Fruit fly (Drosophila melanogaster) whole organism, embryonic: ENCODE results near the gene Eig71Ei.

Experiments used
- Adf1 ChIP-seq: fragments of 200-800 bp; sonication (Bioruptor generic); IDR thresholded peaks from 2 replicates; pipeline ENCODE4 v1.3.6; 2022; ENCODE audit warnings: missing biosample characterization, missing genetic modification characterization
- Blimp-1 ChIP-seq: fragments of 200-800 bp; sonication (Bioruptor generic); optimal IDR thresholded peaks from 3 replicates; lab custom pipeline; 2018; ENCODE audit warnings: missing biosample characterization, missing genetic modification characterization, mild to moderate bottlenecking, moderate library complexity, missing genetic modification reagents
- CG10565 ChIP-seq: fragments of 200-800 bp; sonication (Bioruptor generic); optimal IDR thresholded peaks from 3 replicates; lab custom pipeline; 2016; ENCODE audit warnings: missing biosample characterization, mild to moderate bottlenecking, missing genetic modification characterization
- CG10959 ChIP-seq: fragments of 200-800 bp; sonication (Bioruptor generic); IDR thresholded peaks from 2 replicates; pipeline ENCODE4 v1.3.6; 2022; ENCODE audit warnings: missing biosample characterization, missing genetic modification characterization
- CG10979 ChIP-seq: fragments of 200-800 bp; sonication (Bioruptor generic); optimal IDR thresholded peaks from 2 replicates; lab custom pipeline; 2018; ENCODE audit warnings: missing biosample characterization, mild to moderate bottlenecking, missing genetic modification characterization, moderate library complexity
- CG12219 ChIP-seq: fragments of 200-800 bp; sonication (Bioruptor generic); optimal IDR thresholded peaks from 3 replicates; lab custom pipeline; 2018; ENCODE audit warnings: missing biosample characterization, mild to moderate bottlenecking, missing genetic modification characterization
- CG13894 ChIP-seq: fragments of 200-800 bp; sonication (Bioruptor generic); optimal IDR thresholded peaks from 3 replicates; lab custom pipeline; 2018; ENCODE audit warnings: missing biosample characterization, mild to moderate bottlenecking, missing genetic modification characterization, moderate library complexity
- CG14014 ChIP-seq: fragments of 200-800 bp; sonication (Bioruptor generic); IDR thresholded peaks from 2 replicates; pipeline ENCODE4 v1.3.6; 2022; ENCODE audit warnings: missing biosample characterization, missing genetic modification characterization
- CG14441 ChIP-seq: fragments of 200-800 bp; sonication (Bioruptor generic); IDR thresholded peaks from 2 replicates; pipeline ENCODE4 v1.3.6; 2022; ENCODE audit warnings: missing biosample characterization, missing genetic modification characterization
- CG1602 ChIP-seq: fragments of 200-800 bp; sonication (Bioruptor generic); optimal IDR thresholded peaks from 3 replicates; lab custom pipeline; 2016; ENCODE audit warnings: missing biosample characterization, missing genetic modification characterization
- CG17361 ChIP-seq: fragments of 200-800 bp; sonication (Bioruptor generic); IDR thresholded peaks from 3 replicates; pipeline ENCODE4 v1.3.6; 2022; ENCODE audit warnings: missing biosample characterization, missing genetic modification characterization
- CG2116 ChIP-seq: fragments of 200-800 bp; sonication (Bioruptor generic); optimal IDR thresholded peaks from 3 replicates; lab custom pipeline; 2018; ENCODE audit warnings: missing biosample characterization, mild to moderate bottlenecking, missing genetic modification characterization
- CG2202 ChIP-seq: fragments of 200-800 bp; sonication (Bioruptor generic); optimal IDR thresholded peaks from 2 replicates; lab custom pipeline; 2018; ENCODE audit warnings: missing biosample characterization, mild to moderate bottlenecking, missing genetic modification characterization
- CG30020 ChIP-seq: fragments of 200-800 bp; optimal IDR thresholded peaks from 2 replicates; lab custom pipeline; 2019; ENCODE audit warnings: missing biosample characterization, mild to moderate bottlenecking, missing genetic modification characterization, moderate library complexity
- CG43689 ChIP-seq: fragments of 200-800 bp; sonication (Bioruptor generic); IDR thresholded peaks from 2 replicates; pipeline ENCODE4 v1.3.6; 2022; ENCODE audit warnings: missing biosample characterization, missing genetic modification characterization
- CG8089 ChIP-seq: fragments of 200-800 bp; sonication (Bioruptor generic); optimal IDR thresholded peaks from 3 replicates; lab custom pipeline; 2016; ENCODE audit warnings: missing biosample characterization, missing genetic modification characterization
- CG8281 ChIP-seq: fragments of 200-800 bp; sonication (Bioruptor generic); optimal IDR thresholded peaks from 2 replicates; lab custom pipeline; 2018; ENCODE audit warnings: missing biosample characterization, mild to moderate bottlenecking, missing genetic modification characterization, moderate library complexity
- CG9609 ChIP-seq: fragments of 200-800 bp; sonication (Bioruptor generic); optimal IDR thresholded peaks from 3 replicates; lab custom pipeline; 2016; ENCODE audit warnings: missing biosample characterization, missing genetic modification characterization
- CG9797 ChIP-seq: fragments of 200-800 bp; sonication (Bioruptor generic); optimal IDR thresholded peaks from 3 replicates; lab custom pipeline; 2018; ENCODE audit warnings: missing biosample characterization, mild to moderate bottlenecking, missing genetic modification characterization
- D ChIP-seq, 2 experiments: fragments of 200-800 bp in 1 of 2; fragments of >200 bp in 1 of 2; sonication (Bioruptor generic) in 1 of 2; optimal IDR thresholded peaks; 2 replicates in 1 of 2; 3 replicates in 1 of 2; lab custom pipeline; 2017; ENCODE audit warnings: mild to moderate bottlenecking in 1 of 2, missing biosample characterization in 1 of 2, missing genetic modification characterization in 1 of 2, missing genetic modification reagents in 1 of 2
- Dp ChIP-seq: fragments of 200-800 bp; sonication (Bioruptor generic); optimal IDR thresholded peaks from 2 replicates; lab custom pipeline; 2018; ENCODE audit warnings: missing biosample characterization, mild to moderate bottlenecking, missing genetic modification characterization, moderate library complexity
- Ets65A ChIP-seq: fragments of 200-800 bp; sonication (Bioruptor generic); peaks from one replicate; lab custom pipeline; 2016; ENCODE audit warnings: missing biosample characterization, missing genetic modification characterization
- Fer1 ChIP-seq: fragments of 200-800 bp; sonication (Bioruptor generic); optimal IDR thresholded peaks from 2 replicates; lab custom pipeline; 2017; ENCODE audit warnings: missing biosample characterization, mild to moderate bottlenecking, missing genetic modification characterization
- Fer3 ChIP-seq: fragments of 200-800 bp; sonication (Bioruptor generic); optimal IDR thresholded peaks from 2 replicates; lab custom pipeline; 2018; ENCODE audit warnings: missing biosample characterization, mild to moderate bottlenecking, missing genetic modification characterization, moderate library complexity
- Hey ChIP-seq: fragments of 200-800 bp; sonication (Bioruptor generic); optimal IDR thresholded peaks from 3 replicates; lab custom pipeline; 2018; ENCODE audit warnings: missing biosample characterization, mild to moderate bottlenecking, missing genetic modification characterization
- Lhr ChIP-seq: fragments of 200-800 bp; sonication (Bioruptor generic); optimal IDR thresholded peaks from 3 replicates; lab custom pipeline; 2017; ENCODE audit warnings: mild to moderate bottlenecking, missing biosample characterization, missing genetic modification reagents, missing genetic modification characterization
- MESR4 ChIP-seq: fragments of 200-800 bp; sonication (Bioruptor generic); optimal IDR thresholded peaks from 2 replicates; lab custom pipeline; 2018; ENCODE audit warnings: missing biosample characterization, mild to moderate bottlenecking, missing genetic modification characterization, moderate library complexity
- Scr ChIP-seq: fragments of 200-800 bp; sonication (Bioruptor generic); IDR thresholded peaks from 2 replicates; pipeline ENCODE4 v1.3.6; 2022; ENCODE audit warnings: missing biosample characterization, missing genetic modification characterization; ENCODE audit not compliant: partially characterized antibody
- ac ChIP-seq: fragments of 200-800 bp; sonication (Bioruptor generic); optimal IDR thresholded peaks from 3 replicates; lab custom pipeline; 2017; ENCODE audit warnings: missing biosample characterization, mild to moderate bottlenecking, missing genetic modification characterization
- cwo ChIP-seq: fragments of 200-800 bp; sonication (Bioruptor generic); optimal IDR thresholded peaks from 3 replicates; lab custom pipeline; 2017; ENCODE audit warnings: missing biosample characterization, missing genetic modification characterization, mild to moderate bottlenecking, moderate library complexity, missing genetic modification reagents
- da ChIP-seq: fragments of 200-800 bp; sonication (Bioruptor generic); optimal IDR thresholded peaks from 2 replicates; lab custom pipeline; 2016; ENCODE audit warnings: missing biosample characterization, missing genetic modification characterization
- danr ChIP-seq: fragments of 200-800 bp; sonication (Bioruptor generic); IDR thresholded peaks from 2 replicates; pipeline ENCODE4 v1.3.6; 2022; ENCODE audit warnings: missing biosample characterization, missing genetic modification characterization
- dm ChIP-seq: fragments of 200-800 bp; sonication (Bioruptor generic); optimal IDR thresholded peaks from 3 replicates; lab custom pipeline; 2016; ENCODE audit warnings: missing biosample characterization, missing genetic modification characterization
- esg ChIP-seq: fragments of 200-800 bp; sonication (Bioruptor generic); conservative IDR thresholded peaks from 2 replicates; pipeline ENCODE4 v1.3.6; 2022; ENCODE audit warnings: missing biosample characterization, missing genetic modification characterization
- eve ChIP-seq, 2 experiments: fragments of >200 bp; optimal IDR thresholded peaks; 2 replicates each; lab custom pipeline; 2017; ENCODE audit warnings: missing biosample characterization in 2 of 2, missing genetic modification characterization in 2 of 2
- fd64A ChIP-seq: fragments of 200-800 bp; sonication (Bioruptor generic); optimal IDR thresholded peaks from 3 replicates; lab custom pipeline; 2018; ENCODE audit warnings: missing biosample characterization, mild to moderate bottlenecking, missing genetic modification characterization
- gce ChIP-seq: fragments of 200-800 bp; sonication (Bioruptor generic); IDR thresholded peaks from 3 replicates; pipeline ENCODE4 v1.3.6; 2022; ENCODE audit warnings: missing biosample characterization, missing genetic modification characterization
- gcm ChIP-seq: fragments of 200-800 bp; sonication (Bioruptor generic); optimal IDR thresholded peaks from 2 replicates; lab custom pipeline; 2019; ENCODE audit warnings: missing biosample characterization, mild to moderate bottlenecking, missing genetic modification characterization, moderate library complexity
- gsb-n ChIP-seq: fragments of 200-800 bp; sonication (Bioruptor generic); optimal IDR thresholded peaks from 3 replicates; lab custom pipeline; 2018; ENCODE audit warnings: missing biosample characterization, mild to moderate bottlenecking, missing genetic modification characterization
- kni ChIP-seq: fragments of 200-800 bp; sonication (Bioruptor generic); optimal IDR thresholded peaks from 3 replicates; lab custom pipeline; 2017; ENCODE audit warnings: mild to moderate bottlenecking, missing biosample characterization, missing genetic modification reagents, missing genetic modification characterization
- mld ChIP-seq: fragments of 200-800 bp; sonication (Bioruptor generic); IDR thresholded peaks from 3 replicates; pipeline ENCODE4 v1.3.6; 2022; ENCODE audit warnings: missing biosample characterization, missing genetic modification characterization; ENCODE audit not compliant: partially characterized antibody
- org-1 ChIP-seq: fragments of 200-800 bp; sonication (Bioruptor generic); optimal IDR thresholded peaks from 2 replicates; lab custom pipeline; 2017; ENCODE audit warnings: missing biosample characterization, missing genetic modification characterization
- pb ChIP-seq: fragments of 200-800 bp; sonication (Bioruptor generic); optimal IDR thresholded peaks from 3 replicates; lab custom pipeline; 2016; ENCODE audit warnings: missing biosample characterization, missing genetic modification characterization
- prd ChIP-seq, 3 experiments: fragments of >200 bp in 2 of 3; fragments of 200-800 bp in 1 of 3; sonication (Bioruptor generic) in 1 of 3; optimal IDR thresholded peaks in 2 of 3; IDR thresholded peaks in 1 of 3; 2 replicates in 2 of 3; 3 replicates in 1 of 3; pipeline versions ENCODE4 v1.3.6 to Lab custom; 2017 to 2022; ENCODE audit warnings: missing biosample characterization in 1 of 3, missing genetic modification characterization in 1 of 3
- so ChIP-seq: fragments of 200-800 bp; sonication (Bioruptor generic); IDR thresholded peaks from 3 replicates; pipeline ENCODE4 v1.3.6; 2022; ENCODE audit warnings: missing biosample characterization, missing genetic modification characterization
- sob ChIP-seq: fragments of 200-800 bp; sonication (Bioruptor generic); IDR thresholded peaks from 2 replicates; pipeline ENCODE4 v1.3.6; 2022; ENCODE audit warnings: missing biosample characterization, missing genetic modification characterization
- wdn ChIP-seq: fragments of 200-800 bp; sonication (Bioruptor generic); IDR thresholded peaks from 2 replicates; pipeline ENCODE4 v1.3.6; 2022; ENCODE audit warnings: missing biosample characterization, missing genetic modification characterization
- wek ChIP-seq: fragments of 200-800 bp; sonication (Bioruptor generic); optimal IDR thresholded peaks from 3 replicates; lab custom pipeline; 2018; ENCODE audit warnings: missing biosample characterization, mild to moderate bottlenecking, missing genetic modification characterization, moderate library complexity
- zen2 ChIP-seq: fragments of 200-800 bp; sonication (Bioruptor generic); IDR thresholded peaks from 3 replicates; pipeline ENCODE4 v1.3.6; 2022; ENCODE audit warnings: missing biosample characterization, missing genetic modification characterization; ENCODE audit not compliant: partially characterized antibody

The Eig71Ei gene

DNA sequence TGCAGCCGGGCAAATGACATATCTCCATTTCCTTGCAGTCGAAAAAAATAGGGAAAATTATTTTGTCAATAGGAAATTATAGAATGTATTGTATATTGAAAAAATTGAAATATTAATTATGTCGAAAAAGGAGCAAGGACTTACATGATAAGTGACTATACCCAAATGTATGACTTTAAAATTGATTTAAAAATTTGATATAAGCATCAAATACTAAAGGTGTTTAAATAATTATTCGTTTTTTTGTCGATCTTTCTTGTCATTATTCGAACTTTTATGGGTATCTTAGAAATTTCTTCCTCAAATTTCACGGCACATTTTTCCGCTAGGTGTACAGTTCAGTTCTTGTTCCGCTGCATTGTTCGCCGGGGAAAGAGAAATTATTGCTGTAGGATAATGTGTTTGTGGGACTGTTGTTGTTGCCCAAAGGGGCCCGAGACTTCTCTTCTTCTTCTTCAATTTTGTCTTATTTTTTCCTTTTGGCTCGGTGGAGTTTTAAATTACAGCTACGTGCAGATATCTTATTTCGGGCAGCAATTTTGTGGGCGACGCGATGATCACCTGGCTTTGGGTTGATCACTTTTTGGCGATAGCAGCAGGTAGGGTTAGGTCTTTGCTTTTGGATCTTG is 40.9 kb downstream of the Eig71Ei start (continued):
- TF ChIP-seq CG17361 (GFP tag; lab: Robert Waterston, UW) (peak; percentile 66; the same call in 2 of the 3 replicates), esg (GFP tag; lab: Robert Waterston, UW) (no peak), CG2202 (peak; percentile 53), CG2116 (peak; percentile 4), Lhr (GFP tag; lab: Kevin White, UChicago) (peak; percentile 13), kni (GFP tag; lab: Kevin White, UChicago) (no peak), org-1 (GFP tag; lab: Kevin White, UChicago) (no peak), CG14441 (GFP tag; lab: Robert Waterston, UW) (no peak), CG12219 (no peak), CG9609 (GFP tag; lab: Kevin White, UChicago) (no peak), fd64A (GFP tag; lab: Kevin White, UChicago) (no peak), gce (GFP tag; lab: Robert Waterston, UW) (no peak), CG8089 (GFP tag; lab: Kevin White, UChicago) (no peak), CG10565 (GFP tag; lab: Kevin White, UChicago) (no peak), CG30020 (tag; lab: Kevin White, UChicago) (no peak), zen2 (GFP tag; lab: Robert Waterston, UW) (no peak), gsb-n (peak; percentile 76), CG43689 (GFP tag; lab: Robert Waterston, UW) (no peak), Fer3 (no peak), CG9797 (GFP tag; lab: Kevin White, UChicago) (no peak), so (GFP tag; lab: Robert Waterston, UW) (no peak), pb (GFP tag; lab: Kevin White, UChicago) (no peak), CG8281 (no peak), Dp (GFP tag; lab: Kevin White, UChicago) (no peak), prd (optimal IDR thresholded peaks at IDR 0.05; lab: Kevin White, UChicago) (no peak), prd (GFP tag; IDR thresholded peaks at IDR 0.05; lab: Robert Waterston, UW) (no peak), D (optimal IDR thresholded peaks at IDR 0.05; lab: Kevin White, UChicago) (no peak), D (GFP tag; optimal IDR thresholded peaks at IDR 0.05; lab: Kevin White, UChicago) (peak; percentile 19), cwo (GFP tag; lab: Kevin White, UChicago) (no peak), CG13894 (tag; lab: Kevin White, UChicago) (no peak), wdn (GFP tag; lab: Robert Waterston, UW) (no peak), Hey (tag; lab: Kevin White, UChicago) (no peak), sob (GFP tag; lab: Robert Waterston, UW) (no peak), Ets65A (GFP tag; lab: Kevin White, UChicago) (no peak), CG1602 (GFP tag; lab: Kevin White, UChicago) (peak; percentile 40), wek (no peak), Blimp-1 (GFP tag; lab: Kevin White, UChicago) (no peak), ac (GFP tag; lab: Kevin White, UChicago) (peak; percentile 80), eve (GFP tag; optimal IDR thresholded peaks at IDR 0.05; lab: Kevin White, UChicago) (peak in 1 of 2 experiments; percentile 60), gcm (GFP tag; lab: Kevin White, UChicago) (peak; percentile 56), dm (GFP tag; lab: Kevin White, UChicago) (no peak), CG10959 (peak; percentile 46; the same call in 1 of the 2 replicates), Adf1 (GFP tag; lab: Robert Waterston, UW) (no peak), da (GFP tag; lab: Kevin White, UChicago) (no peak), danr (GFP tag; lab: Robert Waterston, UW) (no peak), CG10979 (tag; lab: Kevin White, UChicago) (peak; percentile 77), MESR4 (no peak), Fer1 (GFP tag; lab: Kevin White, UChicago) (no peak), CG14014 (GFP tag; lab: Robert Waterston, UW) (no peak), Scr (GFP tag; lab: Robert Waterston, UW) (no peak), mld (no peak)
